Worm (Caenorhabditis elegans): ENCODE results near the gene F22B5.5.

The F22B5.5 gene

ce11 chrII:8456681-8457389, 2.4 kb upstream of the F22B5.5 start:
- TF ChIP-seq nhr-11 (tag; optimal IDR thresholded peaks at IDR 0.05) (no peak), nhr-77 (tag; optimal IDR thresholded peaks at IDR 0.05) (no peak), aly-2 (tag; optimal IDR thresholded peaks at IDR 0.05) (no peak), ZK546.5 (tag; optimal IDR thresholded peaks at IDR 0.05) (no peak), ceh-82 (tag; optimal IDR thresholded peaks at IDR 0.05) (no peak), lin-39 (tag; optimal IDR thresholded peaks at IDR 0.05) (no peak), egl-27 (tag; optimal IDR thresholded peaks at IDR 0.05) (no peak), nhr-25 (tag; optimal IDR thresholded peaks at IDR 0.05) (no peak), mab-5 (tag; optimal IDR thresholded peaks at IDR 0.05) (no peak)

ce11 chrII:8456094-8456493, 1.7 kb upstream of the F22B5.5 start, which contains the start of gene F22B5.6:
F22B5.6 (minus strand) TSS chrII:8456194.
- TF ChIP-seq skn-1 (tag; optimal IDR thresholded peaks at IDR 0.05) (no peak), R02D3.7 (tag; optimal IDR thresholded peaks at IDR 0.05) (no peak), dmd-4 (tag; optimal IDR thresholded peaks at IDR 0.05) (no peak), lin-11 (tag; optimal IDR thresholded peaks at IDR 0.05) (no peak), sem-4 (tag; optimal IDR thresholded peaks at IDR 0.05) (no peak), zag-1 (tag; optimal IDR thresholded peaks at IDR 0.05) (no peak), nhr-6 (tag; optimal IDR thresholded peaks at IDR 0.05) (no peak), ztf-1 (GFP tag; conservative IDR thresholded peaks at IDR 0.05) (no peak), mdl-1 (tag; optimal IDR thresholded peaks at IDR 0.05) (no peak), aly-2 (tag; optimal IDR thresholded peaks at IDR 0.05) (no peak), F13H6.1 (tag; optimal IDR thresholded peaks at IDR 0.05) (no peak), blmp-1 (tag; optimal IDR thresholded peaks at IDR 0.05; ENCODE audit: insufficient read depth) (no peak), ceh-82 (tag; optimal IDR thresholded peaks at IDR 0.05) (no peak), nhr-23 (tag; optimal IDR thresholded peaks at IDR 0.05) (no peak), sma-3 (GFP tag; optimal IDR thresholded peaks at IDR 0.05) (no peak), lsy-2 (tag; optimal IDR thresholded peaks at IDR 0.05) (no peak)

ce11 chrII:8451425-8451824, 3.0 kb downstream of the F22B5.5 start:
- TF ChIP-seq elt-1 (tag; optimal IDR thresholded peaks at IDR 0.05): no peak
- TF ChIP-seq zag-1 (tag; optimal IDR thresholded peaks at IDR 0.05): peak; percentile 6
- TF ChIP-seq nhr-21 (tag; optimal IDR thresholded peaks at IDR 0.05): no peak
- TF ChIP-seq mbf-1 (tag; optimal IDR thresholded peaks at IDR 0.05): no peak
- TF ChIP-seq nhr-129 (tag; optimal IDR thresholded peaks at IDR 0.05): peak; percentile 18
- TF ChIP-seq ceh-16 (tag; optimal IDR thresholded peaks at IDR 0.05): no peak
- TF ChIP-seq C34F6.9 (tag; optimal IDR thresholded peaks at IDR 0.05): peak; percentile 23
- TF ChIP-seq nhr-23 (tag; optimal IDR thresholded peaks at IDR 0.05): no peak

ce11 chrII:8450750-8451149, 3.7 kb downstream of the F22B5.5 start:
- TF ChIP-seq nhr-77 (tag; optimal IDR thresholded peaks at IDR 0.05) (no peak), nhr-129 (tag; optimal IDR thresholded peaks at IDR 0.05) (peak; percentile 67), C34F6.9 (tag; optimal IDR thresholded peaks at IDR 0.05) (peak; percentile 19), lin-11 (tag; optimal IDR thresholded peaks at IDR 0.05) (no peak), fos-1 (tag; optimal IDR thresholded peaks at IDR 0.05) (no peak), dmd-4 (tag; optimal IDR thresholded peaks at IDR 0.05) (no peak), ztf-11 (tag; optimal IDR thresholded peaks at IDR 0.05) (no peak), sem-4 (tag; optimal IDR thresholded peaks at IDR 0.05) (no peak), unc-55 (GFP tag; optimal IDR thresholded peaks at IDR 0.05) (no peak), unc-62 (GFP tag; optimal IDR thresholded peaks at IDR 0.05) (no peak), lsy-2 (tag; optimal IDR thresholded peaks at IDR 0.05) (no peak), sma-9 (GFP tag; optimal IDR thresholded peaks at IDR 0.05) (peak; percentile 21), sma-9 (tag; optimal IDR thresholded peaks at IDR 0.05) (no peak), snpc-4 (tag; optimal IDR thresholded peaks at IDR 0.05) (no peak), ama-1 (optimal IDR thresholded peaks at IDR 0.05) (no peak)

Measured in whole organism, L2 larva.